Worm (Caenorhabditis elegans): ENCODE measurements around the gene flp-7.

flp-7 gene

ce11 chrX:5868030-5868429 is 17.6 kb upstream of the flp-7 start:
- TF ChIP-seq sma-3 (GFP tag; optimal IDR thresholded peaks at IDR 0.05), result no peak
- TF ChIP-seq C34F6.9 (tag; optimal IDR thresholded peaks at IDR 0.05), result no peak
- no peak for TF ChIP-seq sem-4 (tag; optimal IDR thresholded peaks at IDR 0.05)
- TF ChIP-seq nhr-6 (tag; optimal IDR thresholded peaks at IDR 0.05), result no peak
- no peak for TF ChIP-seq unc-55 (GFP tag; optimal IDR thresholded peaks at IDR 0.05)
- TF ChIP-seq elt-1 (tag; optimal IDR thresholded peaks at IDR 0.05), result no peak
- no peak for TF ChIP-seq elt-3 (tag; optimal IDR thresholded peaks at IDR 0.05)
- no peak for TF ChIP-seq mbf-1 (tag; optimal IDR thresholded peaks at IDR 0.05)
- no peak for TF ChIP-seq ztf-1 (GFP tag; conservative IDR thresholded peaks at IDR 0.05)
- no peak for TF ChIP-seq sma-9 (GFP tag; optimal IDR thresholded peaks at IDR 0.05)
- no peak for TF ChIP-seq sma-9 (tag; optimal IDR thresholded peaks at IDR 0.05)
- no peak for TF ChIP-seq nhr-77 (tag; optimal IDR thresholded peaks at IDR 0.05)
- no peak for TF ChIP-seq peb-1 (tag; optimal IDR thresholded peaks at IDR 0.05)
- no peak for TF ChIP-seq nhr-21 (tag; optimal IDR thresholded peaks at IDR 0.05)
- TF ChIP-seq lin-11 (tag; optimal IDR thresholded peaks at IDR 0.05), result no peak
- no peak for TF ChIP-seq ztf-4 (tag; optimal IDR thresholded peaks at IDR 0.05)
- no peak for TF ChIP-seq aly-2 (tag; optimal IDR thresholded peaks at IDR 0.05)
- TF ChIP-seq alr-1 (tag; optimal IDR thresholded peaks at IDR 0.05), result no peak
- TF ChIP-seq dmd-4 (tag; optimal IDR thresholded peaks at IDR 0.05), result no peak
- no peak for TF ChIP-seq snpc-4 (tag; optimal IDR thresholded peaks at IDR 0.05)

ce11 chrX:5869603-5870002 is 16.1 kb upstream of the flp-7 start:
- TF ChIP-seq ceh-16 (tag; optimal IDR thresholded peaks at IDR 0.05) (no peak), nhr-129 (tag; optimal IDR thresholded peaks at IDR 0.05) (peak; percentile 1)

ce11 chrX:5872153-5872552 is 13.5 kb upstream of the flp-7 start:
- no peak for TF ChIP-seq ceh-16 (tag; optimal IDR thresholded peaks at IDR 0.05)
- TF ChIP-seq nhr-23 (tag; optimal IDR thresholded peaks at IDR 0.05), result no peak
- no peak for TF ChIP-seq lin-39 (tag; optimal IDR thresholded peaks at IDR 0.05)

- no peak for TF ChIP-seq snpc-4 (tag; optimal IDR thresholded peaks at IDR 0.05)
- peak; percentile 60 for TF ChIP-seq unc-55 (GFP tag; optimal IDR thresholded peaks at IDR 0.05)
Observed at ce11 chrX:5875567-5875966, 10.1 kb upstream of the flp-7 start, which contains the start of gene F49E10.4. Gene F49E10.4 (plus strand): TSS chrX:5875867.

ce11 chrX:5877039-5877438 is 8.6 kb upstream of the flp-7 start:
- no peak for TF ChIP-seq mab-5 (tag; optimal IDR thresholded peaks at IDR 0.05)
- TF ChIP-seq ztf-1 (GFP tag; conservative IDR thresholded peaks at IDR 0.05), result no peak
- TF ChIP-seq unc-55 (GFP tag; optimal IDR thresholded peaks at IDR 0.05), result no peak
- no peak for TF ChIP-seq nhr-12 (tag; optimal IDR thresholded peaks at IDR 0.05)
- TF ChIP-seq R02D3.7 (tag; optimal IDR thresholded peaks at IDR 0.05), result no peak
- TF ChIP-seq C34F6.9 (tag; optimal IDR thresholded peaks at IDR 0.05), result no peak
- TF ChIP-seq unc-39 (tag; optimal IDR thresholded peaks at IDR 0.05), result no peak
- TF ChIP-seq lin-11 (tag; optimal IDR thresholded peaks at IDR 0.05), result no peak
- TF ChIP-seq nhr-237 (tag; optimal IDR thresholded peaks at IDR 0.05), result no peak
- TF ChIP-seq lin-13 (GFP tag; optimal IDR thresholded peaks at IDR 0.05), result no peak
- no peak for TF ChIP-seq nhr-23 (tag; optimal IDR thresholded peaks at IDR 0.05)

- TF ChIP-seq ztf-4 (tag; optimal IDR thresholded peaks at IDR 0.05) (no peak), fos-1 (tag; optimal IDR thresholded peaks at IDR 0.05) (no peak), unc-62 (GFP tag; optimal IDR thresholded peaks at IDR 0.05) (no peak), nhr-6 (tag; optimal IDR thresholded peaks at IDR 0.05) (no peak), mab-5 (tag; optimal IDR thresholded peaks at IDR 0.05) (no peak), nhr-10 (tag; optimal IDR thresholded peaks at IDR 0.05) (no peak), sma-9 (GFP tag; optimal IDR thresholded peaks at IDR 0.05) (no peak), sma-9 (tag; optimal IDR thresholded peaks at IDR 0.05) (no peak), nhr-12 (tag; optimal IDR thresholded peaks at IDR 0.05) (no peak), ceh-16 (tag; optimal IDR thresholded peaks at IDR 0.05) (no peak), crh-2 (tag; optimal IDR thresholded peaks at IDR 0.05) (no peak), lin-39 (tag; optimal IDR thresholded peaks at IDR 0.05) (no peak), dmd-4 (tag; optimal IDR thresholded peaks at IDR 0.05) (no peak), elt-3 (tag; optimal IDR thresholded peaks at IDR 0.05) (no peak), sem-4 (tag; optimal IDR thresholded peaks at IDR 0.05) (no peak), ceh-82 (tag; optimal IDR thresholded peaks at IDR 0.05) (no peak), lin-11 (tag; optimal IDR thresholded peaks at IDR 0.05) (no peak), zag-1 (tag; optimal IDR thresholded peaks at IDR 0.05) (no peak), nhr-237 (tag; optimal IDR thresholded peaks at IDR 0.05) (no peak), aly-2 (tag; optimal IDR thresholded peaks at IDR 0.05) (no peak)
Observed at ce11 chrX:5890080-5890479, 4.4 kb downstream of the flp-7 start, which contains the start of gene F49E10.2. Gene F49E10.2 (plus strand): TSS chrX:5890380.

Data from whole organism, L2 larva.